Worm (Caenorhabditis elegans) whole organism, midembryonic: ENCODE data around the gene T11B7.2.

Source experiments
- T22C8.4 ChIP-seq: fragments of 200-800 bp; sonication (Bioruptor generic); IDR thresholded peaks from 2 replicates; pipeline ENCODE4 v1.3.6; 2022; ENCODE audit warnings: missing genetic modification characterization, missing compliant biosample characterization
- cog-1 ChIP-seq: sonication (generic microtip); optimal IDR thresholded peaks from 2 replicates; lab custom pipeline; 2016; ENCODE audit warnings: missing genetic modification characterization, missing compliant biosample characterization
- flt-1 ChIP-seq: fragments of 200-800 bp; sonication (Bioruptor generic); IDR thresholded peaks from 2 replicates; pipeline ENCODE4 v1.3.6; 2022; ENCODE audit warnings: missing genetic modification characterization, missing compliant biosample characterization
- klf-2 ChIP-seq: fragments of 200-800 bp; sonication (Bioruptor generic); conservative IDR thresholded peaks from 2 replicates; pipeline ENCODE4 v1.3.6; 2022; ENCODE audit warnings: missing genetic modification reagents, missing genetic modification characterization, missing compliant biosample characterization
- ref-1 ChIP-seq: fragments of 200-800 bp; sonication (Bioruptor generic); conservative IDR thresholded peaks from 2 replicates; pipeline ENCODE4 v1.3.6; 2022; ENCODE audit warnings: missing genetic modification reagents, missing genetic modification characterization, missing compliant biosample characterization
- tab-1 ChIP-seq: fragments of 200-800 bp; sonication (Bioruptor generic); IDR thresholded peaks from 2 replicates; pipeline ENCODE4 v1.3.6; 2022; ENCODE audit warnings: missing genetic modification characterization, missing compliant biosample characterization
- ztf-23 ChIP-seq: fragments of 200-800 bp; sonication (Bioruptor generic); IDR thresholded peaks from 2 replicates; pipeline ENCODE4 v1.3.6; 2022; ENCODE audit warnings: missing genetic modification reagents, missing genetic modification characterization, missing compliant biosample characterization
- ztf-29 ChIP-seq: fragments of 200-800 bp; sonication (Bioruptor generic); IDR thresholded peaks from 2 replicates; pipeline ENCODE4 v1.3.6; 2022; ENCODE audit warnings: missing genetic modification reagents, missing genetic modification characterization, missing compliant biosample characterization

DNA sequence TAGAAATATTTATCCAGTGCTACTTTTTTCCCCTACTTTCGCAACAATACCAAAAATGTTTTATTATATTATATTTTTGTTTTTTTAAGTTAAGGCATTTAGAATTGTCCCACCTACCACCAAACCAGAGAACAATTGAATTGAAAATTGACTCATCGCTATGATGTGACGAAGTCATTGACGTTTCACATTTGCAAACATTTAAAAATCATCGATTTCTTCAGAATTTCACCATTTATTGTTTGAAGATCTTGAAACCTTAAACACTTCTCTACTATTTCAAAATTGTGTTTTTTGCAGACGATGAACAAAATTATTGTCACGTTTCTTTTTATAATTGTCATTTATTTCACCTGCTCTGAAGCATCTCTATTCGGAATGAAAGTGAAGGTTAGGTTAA lies 36.8 kb upstream of the T11B7.2 start, which contains the start of gene C09G9.8:
- TF ChIP-seq klf-2 (GFP tag; lab: Robert Waterston, UW) (no peak), flt-1 (GFP tag; lab: Robert Waterston, UW) (no peak), T22C8.4 (no peak), ztf-29 (no peak), cog-1 (tag; lab: Kevin White, UChicago) (no peak), ztf-23 (GFP tag; lab: Robert Waterston, UW) (no peak), tab-1 (no peak), ref-1 (GFP tag; lab: Robert Waterston, UW) (no peak)
